Worm (Caenorhabditis elegans) whole organism, L3 larva: ENCODE measurements around the gene ZC204.13.

ENCODE experiments used
- R02D3.7 ChIP-seq: fragments of 150-350 bp; optimal IDR thresholded peaks from 2 replicates; lab custom pipeline; 2014; ENCODE audit warnings: missing biosample characterization, missing genetic modification characterization
- ZK546.5 ChIP-seq: sonication (generic microtip); optimal IDR thresholded peaks from 2 replicates; lab custom pipeline; 2017; ENCODE audit warnings: missing biosample characterization, missing genetic modification characterization
- elt-1 ChIP-seq: fragments of 150-350 bp; optimal IDR thresholded peaks from 2 replicates; lab custom pipeline; 2014; ENCODE audit warnings: missing biosample characterization, missing genetic modification characterization
- elt-2 ChIP-seq: sonication (generic microtip); optimal IDR thresholded peaks from 2 replicates; lab custom pipeline; 2016; ENCODE audit warnings: missing genetic modification reagents, mild to moderate bottlenecking, missing genetic modification characterization, missing compliant biosample characterization
- elt-3 ChIP-seq, 3 experiments: fragments of 150-350 bp in 1 of 3; sonication (generic microtip) in 2 of 3; optimal IDR thresholded peaks; 2 replicates in 2 of 3; 4 replicates in 1 of 3; lab custom pipeline; 2014 to 2017; ENCODE audit warnings: missing biosample characterization in 3 of 3, missing genetic modification characterization in 3 of 3
- fkh-10 ChIP-seq: sonication (generic microtip); optimal IDR thresholded peaks from 2 replicates; lab custom pipeline; 2017; ENCODE audit warnings: missing biosample characterization, missing genetic modification reagents, missing genetic modification characterization
- fos-1 ChIP-seq: fragments of 150-350 bp; optimal IDR thresholded peaks from 2 replicates; lab custom pipeline; 2014; ENCODE audit warnings: missing biosample characterization, missing genetic modification characterization
- hmg-11 ChIP-seq: sonication (generic microtip); optimal IDR thresholded peaks from 2 replicates; lab custom pipeline; 2016; ENCODE audit warnings: missing genetic modification characterization, missing compliant biosample characterization
- nhr-23 ChIP-seq: fragments of 150-350 bp; optimal IDR thresholded peaks from 2 replicates; lab custom pipeline; 2014; ENCODE audit warnings: missing biosample characterization, missing genetic modification reagents, missing genetic modification characterization
- nhr-237 ChIP-seq: fragments of 150-350 bp; optimal IDR thresholded peaks from 2 replicates; lab custom pipeline; 2014; ENCODE audit warnings: missing biosample characterization, missing genetic modification characterization
- nhr-28 ChIP-seq: fragments of 150-350 bp; optimal IDR thresholded peaks from 2 replicates; lab custom pipeline; 2014; ENCODE audit warnings: missing biosample characterization, missing genetic modification characterization
- ztf-11 ChIP-seq: fragments of 150-350 bp; optimal IDR thresholded peaks from 2 replicates; lab custom pipeline; 2014; ENCODE audit warnings: missing biosample characterization, missing genetic modification characterization

- TF ChIP-seq elt-2 (no peak), nhr-23 (tag; lab: Kevin White, UChicago) (no peak), fkh-10 (GFP tag; lab: Kevin White, UChicago) (no peak), hmg-11 (tag; lab: Kevin White, UChicago) (no peak), nhr-28 (tag; lab: Kevin White, UChicago) (no peak), ztf-11 (tag; lab: Kevin White, UChicago) (no peak), R02D3.7 (tag; lab: Kevin White, UChicago) (no peak), ZK546.5 (tag; lab: Kevin White, UChicago) (no peak), fos-1 (tag; lab: Kevin White, UChicago) (no peak), nhr-237 (tag; lab: Kevin White, UChicago) (no peak), elt-3 (tag; optimal IDR thresholded peaks at IDR 0.05; lab: Kevin White, UChicago) (no peak), elt-1 (tag; lab: Kevin White, UChicago) (no peak)
These were observed 20.3 kb downstream of the ZC204.13 start, which contains the start of gene srh-72 for ce11 chrII:1640496-1640895.
